Fruit fly (Drosophila melanogaster) whole organism, prepupa: ENCODE measurements around the gene Cyt-c-p.

Experiments used
- Blimp-1 ChIP-seq: fragments of 200-800 bp; sonication (Bioruptor generic); optimal IDR thresholded peaks from 3 replicates; lab custom pipeline; 2017; ENCODE audit warnings: missing biosample characterization, missing genetic modification characterization, mild to moderate bottlenecking, moderate library complexity, missing genetic modification reagents
- CG10631 ChIP-seq: fragments of 200-800 bp; sonication (Bioruptor generic); optimal IDR thresholded peaks from 2 replicates; lab custom pipeline; 2016; ENCODE audit warnings: missing biosample characterization, missing genetic modification characterization
- CG10669 ChIP-seq: fragments of 200-800 bp; sonication (Bioruptor generic); optimal IDR thresholded peaks from 3 replicates; lab custom pipeline; 2018; ENCODE audit warnings: missing biosample characterization, mild to moderate bottlenecking, missing genetic modification characterization, moderate library complexity
- CG11294 ChIP-seq: fragments of 200-800 bp; sonication (Bioruptor generic); IDR thresholded peaks from 2 replicates; pipeline ENCODE4 v1.3.6; 2022; ENCODE audit warnings: missing biosample characterization, missing genetic modification characterization
- CG11902 ChIP-seq: fragments of 200-800 bp; sonication (Bioruptor generic); optimal IDR thresholded peaks from 3 replicates; lab custom pipeline; 2016; ENCODE audit warnings: missing biosample characterization, missing genetic modification characterization
- CG15336 ChIP-seq: fragments of 200-800 bp; sonication (Bioruptor generic); IDR thresholded peaks from 2 replicates; pipeline ENCODE4 v1.3.6; 2022; ENCODE audit warnings: missing biosample characterization, missing genetic modification characterization
- CG3032 ChIP-seq: fragments of 200-800 bp; optimal IDR thresholded peaks from 2 replicates; lab custom pipeline; 2019; ENCODE audit warnings: missing biosample characterization, mild to moderate bottlenecking, missing genetic modification characterization, moderate library complexity
- CG32006 ChIP-seq: fragments of 200-800 bp; sonication (Bioruptor generic); optimal IDR thresholded peaks from 3 replicates; lab custom pipeline; 2017; ENCODE audit warnings: missing biosample characterization, mild to moderate bottlenecking, missing genetic modification characterization
- CG34406 ChIP-seq: fragments of 200-800 bp; sonication (Bioruptor generic); optimal IDR thresholded peaks from 3 replicates; lab custom pipeline; 2016; ENCODE audit warnings: missing biosample characterization, missing genetic modification characterization
- CG6163 ChIP-seq: fragments of 200-800 bp; sonication (Bioruptor generic); IDR thresholded peaks from 3 replicates; pipeline ENCODE4 v1.3.6; 2022; ENCODE audit warnings: missing biosample characterization, missing genetic modification characterization
- CG6276 ChIP-seq: fragments of 200-800 bp; sonication (Bioruptor generic); optimal IDR thresholded peaks from 2 replicates; lab custom pipeline; 2017; ENCODE audit warnings: missing biosample characterization, mild to moderate bottlenecking, missing genetic modification characterization
- CG6792 ChIP-seq: fragments of 200-800 bp; sonication (Bioruptor generic); optimal IDR thresholded peaks from 3 replicates; lab custom pipeline; 2016; ENCODE audit warnings: missing biosample characterization, missing genetic modification characterization
- CG6854 ChIP-seq: fragments of 200-800 bp; sonication (Bioruptor generic); optimal IDR thresholded peaks from 2 replicates; lab custom pipeline; 2017; ENCODE audit warnings: missing biosample characterization, mild to moderate bottlenecking, missing genetic modification characterization
- CG8119 ChIP-seq: fragments of 200-800 bp; sonication (Bioruptor generic); IDR thresholded peaks from 3 replicates; pipeline ENCODE4 v1.3.6; 2022; ENCODE audit warnings: missing biosample characterization, missing genetic modification characterization
- CG8319 ChIP-seq: fragments of 200-800 bp; sonication (Bioruptor generic); optimal IDR thresholded peaks from 3 replicates; lab custom pipeline; 2016; ENCODE audit warnings: missing biosample characterization, missing genetic modification characterization
- CG9139 ChIP-seq: fragments of 200-800 bp; sonication (Bioruptor generic); optimal IDR thresholded peaks from 3 replicates; lab custom pipeline; 2017; ENCODE audit warnings: missing biosample characterization, mild to moderate bottlenecking, missing genetic modification characterization
- Ets21C ChIP-seq: fragments of 200-800 bp; sonication (Bioruptor generic); optimal IDR thresholded peaks from 3 replicates; lab custom pipeline; 2016; ENCODE audit warnings: missing biosample characterization, missing genetic modification characterization
- Gug ChIP-seq: fragments of 200-800 bp; sonication (Bioruptor generic); IDR thresholded peaks from 2 replicates; pipeline ENCODE4 v1.3.6; 2022; ENCODE audit warnings: missing biosample characterization, missing genetic modification characterization
- Hr4 ChIP-seq: fragments of 200-800 bp; sonication (Bioruptor generic); optimal IDR thresholded peaks from 3 replicates; lab custom pipeline; 2016; ENCODE audit warnings: missing biosample characterization, missing genetic modification characterization
- Lpt ChIP-seq: fragments of 200-800 bp; sonication (Bioruptor generic); optimal IDR thresholded peaks from 3 replicates; lab custom pipeline; 2016; ENCODE audit warnings: missing biosample characterization, missing genetic modification characterization
- OdsH ChIP-seq: fragments of 200-800 bp; sonication (Bioruptor generic); optimal IDR thresholded peaks from 3 replicates; lab custom pipeline; 2016; ENCODE audit warnings: missing biosample characterization, missing genetic modification characterization
- Smox ChIP-seq: fragments of 200-800 bp; sonication (Bioruptor generic); optimal IDR thresholded peaks from 3 replicates; lab custom pipeline; 2016; ENCODE audit warnings: missing biosample characterization, missing genetic modification characterization
- achi ChIP-seq: fragments of 200-800 bp; sonication (Bioruptor generic); optimal IDR thresholded peaks from 3 replicates; lab custom pipeline; 2016; ENCODE audit warnings: missing biosample characterization, missing genetic modification characterization
- acj6 ChIP-seq: fragments of 200-800 bp; sonication (Bioruptor generic); optimal IDR thresholded peaks from 3 replicates; lab custom pipeline; 2016; ENCODE audit warnings: missing biosample characterization, missing genetic modification characterization
- dac ChIP-seq: fragments of 200-800 bp; sonication (Bioruptor generic); optimal IDR thresholded peaks from 2 replicates; lab custom pipeline; 2017; ENCODE audit warnings: missing biosample characterization, mild to moderate bottlenecking, missing genetic modification characterization
- eg ChIP-seq: fragments of 200-800 bp; sonication (Bioruptor generic); IDR thresholded peaks from 3 replicates; pipeline ENCODE4 v1.3.6; 2022; ENCODE audit warnings: missing biosample characterization, missing genetic modification characterization
- fd59A ChIP-seq: fragments of 200-800 bp; sonication (Bioruptor generic); optimal IDR thresholded peaks from 2 replicates; lab custom pipeline; 2017; ENCODE audit warnings: missing biosample characterization, mild to moderate bottlenecking, missing genetic modification characterization, missing genetic modification reagents
- lz ChIP-seq: fragments of 200-800 bp; sonication (Bioruptor generic); optimal IDR thresholded peaks from 3 replicates; lab custom pipeline; 2016; ENCODE audit warnings: missing biosample characterization, missing genetic modification characterization
- net ChIP-seq: fragments of 200-800 bp; sonication (Bioruptor generic); optimal IDR thresholded peaks from 3 replicates; lab custom pipeline; 2016; ENCODE audit warnings: missing biosample characterization, missing genetic modification characterization
- pdm3 ChIP-seq: fragments of 200-800 bp; sonication (Bioruptor generic); optimal IDR thresholded peaks from 3 replicates; lab custom pipeline; 2016; ENCODE audit warnings: missing biosample characterization, missing genetic modification characterization
- svp ChIP-seq: fragments of 200-800 bp; sonication (Bioruptor generic); peaks from one replicate; lab custom pipeline; 2016; ENCODE audit warnings: missing biosample characterization, missing genetic modification characterization
- topi ChIP-seq: fragments of 200-800 bp; sonication (Bioruptor generic); optimal IDR thresholded peaks from 3 replicates; lab custom pipeline; 2016; ENCODE audit warnings: missing biosample characterization, missing genetic modification characterization
- vri ChIP-seq: fragments of 200-800 bp; sonication (Bioruptor generic); optimal IDR thresholded peaks from 3 replicates; lab custom pipeline; 2016; ENCODE audit warnings: missing biosample characterization, mild to moderate bottlenecking, missing genetic modification characterization

Cyt-c-p gene

DNA sequence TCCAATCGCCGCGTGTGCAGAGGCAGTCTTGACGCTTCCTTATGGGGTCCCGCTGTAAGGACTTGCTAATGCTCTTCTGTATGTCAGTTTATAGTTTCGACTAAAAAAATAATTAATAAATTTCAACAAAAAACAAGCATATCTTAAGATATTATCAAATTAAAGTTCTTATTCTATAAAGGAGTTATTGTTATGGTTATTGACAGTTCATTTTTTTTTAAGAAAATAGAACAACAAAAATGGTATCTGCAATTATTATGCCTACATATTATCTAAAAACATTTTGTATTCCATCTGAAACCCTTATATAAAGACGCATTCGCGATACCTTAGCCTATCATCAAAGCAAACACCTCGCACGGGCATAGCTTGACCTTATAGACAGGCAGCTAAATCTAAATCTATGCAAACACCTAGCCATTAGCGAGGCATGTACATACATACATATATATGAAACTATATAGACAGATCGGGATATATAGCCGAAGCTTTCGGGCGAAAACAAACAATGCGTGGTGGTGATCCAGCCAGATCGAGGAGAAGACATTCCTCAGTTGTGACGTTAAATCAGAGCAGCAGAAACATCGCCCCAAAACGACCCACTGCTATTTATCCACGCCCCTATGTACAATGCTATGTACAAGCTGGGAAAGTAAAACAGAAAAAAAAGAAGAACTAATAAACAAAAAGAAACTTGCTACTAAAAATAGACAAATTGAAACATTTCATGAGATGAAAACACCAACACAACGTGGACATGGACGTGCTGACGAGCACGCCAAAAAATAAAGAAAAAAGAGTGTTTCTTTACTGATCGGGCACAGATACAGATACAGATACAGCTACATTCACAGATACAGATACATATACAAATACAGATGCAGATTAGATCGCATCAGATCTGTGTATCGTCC lies 41.0 kb downstream of the Cyt-c-p start, which contains the start of gene ppk17:
ppk17 (minus strand) TSS at position 51 of the 914 bp plus-strand sequence.
- no peak for TF ChIP-seq lz (GFP tag; lab: Kevin White, UChicago)
- no peak for TF ChIP-seq CG32006 (GFP tag; lab: Kevin White, UChicago)
- TF ChIP-seq CG8119 = peak; percentile 55
- TF ChIP-seq CG6276 (GFP tag; lab: Kevin White, UChicago) = peak; percentile 56
- peak; percentile 48; the same call in 1 of the 3 replicates for TF ChIP-seq CG6163 (GFP tag; lab: Robert Waterston, UW)
- TF ChIP-seq CG15336 (GFP tag; lab: Robert Waterston, UW) = peak; percentile 58
- TF ChIP-seq Gug = 0 out of 2 replicates have a peak, but pooled peaks have one; percentile 19
- no peak for TF ChIP-seq OdsH (GFP tag; lab: Kevin White, UChicago)
- no peak for TF ChIP-seq acj6 (GFP tag; lab: Kevin White, UChicago)
- peak; percentile 75; the same call in 2 of the 3 replicates for TF ChIP-seq eg (GFP tag; lab: Robert Waterston, UW)
- no peak for TF ChIP-seq CG8319
- TF ChIP-seq dac (GFP tag; lab: Kevin White, UChicago) = no peak

DNA sequence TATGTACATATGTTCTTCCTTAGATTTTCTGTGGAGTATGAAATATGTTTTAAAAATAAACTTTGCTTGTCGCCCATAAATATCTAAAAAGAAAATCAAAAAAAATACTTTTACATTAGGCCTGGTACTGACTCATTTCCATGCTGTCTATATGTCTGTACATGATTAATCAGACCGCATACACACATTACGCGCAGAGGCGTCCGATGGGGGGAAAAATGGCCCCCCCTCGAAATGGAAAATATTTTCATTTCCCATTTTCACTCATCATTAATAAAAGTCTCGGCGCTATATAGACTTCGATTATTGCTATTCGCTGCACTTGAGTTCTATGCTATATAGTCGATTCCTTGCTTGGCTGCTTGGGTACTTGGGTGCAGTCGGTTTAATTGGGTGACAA lies 42.2 kb downstream of the Cyt-c-p start:
- TF ChIP-seq Blimp-1 (GFP tag; lab: Kevin White, UChicago) (no peak), dac (GFP tag; lab: Kevin White, UChicago) (no peak), CG11294 (GFP tag; lab: Robert Waterston, UW) (no peak), CG3032 (tag; lab: Kevin White, UChicago) (no peak), OdsH (GFP tag; lab: Kevin White, UChicago) (no peak), CG6854 (GFP tag; lab: Kevin White, UChicago) (no peak), pdm3 (GFP tag; lab: Kevin White, UChicago) (no peak), vri (no peak), CG6792 (no peak), eg (GFP tag; lab: Robert Waterston, UW) (0 out of 3 replicates have a peak, but pooled peaks have one; percentile 12), Hr4 (no peak), CG34406 (no peak), svp (GFP tag; lab: Kevin White, UChicago) (peak; percentile 49), CG9139 (GFP tag; lab: Kevin White, UChicago) (no peak), Smox (no peak)

DNA sequence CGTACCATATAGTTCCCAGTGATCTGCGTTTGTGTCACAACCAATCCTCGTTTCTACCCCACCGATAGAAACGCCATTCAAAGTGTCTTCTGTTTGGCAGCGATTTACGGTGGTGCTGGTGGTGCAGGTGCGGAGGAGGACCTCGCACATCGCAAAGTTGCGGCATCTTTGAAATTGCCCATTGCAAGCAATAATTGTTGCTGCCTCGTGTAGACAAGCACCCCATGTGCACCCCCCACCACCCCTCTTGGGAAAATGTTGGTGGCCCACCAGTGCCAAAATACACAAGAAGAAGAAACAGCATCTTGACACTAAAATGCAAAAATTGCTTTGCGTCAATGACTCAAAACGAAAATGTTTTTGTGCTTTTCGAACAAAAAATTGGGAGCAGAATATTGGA lies 44.7 kb downstream of the Cyt-c-p start:
- TF ChIP-seq CG6163 (GFP tag; lab: Robert Waterston, UW) = no peak
- TF ChIP-seq Ets21C (GFP tag; lab: Kevin White, UChicago) = no peak
- no peak for TF ChIP-seq fd59A
- no peak for TF ChIP-seq achi
- no peak for TF ChIP-seq vri
- TF ChIP-seq Gug = no peak
- TF ChIP-seq CG6854 (GFP tag; lab: Kevin White, UChicago) = no peak
- TF ChIP-seq net (GFP tag; lab: Kevin White, UChicago) = no peak
- no peak for TF ChIP-seq dac (GFP tag; lab: Kevin White, UChicago)
- TF ChIP-seq CG32006 (GFP tag; lab: Kevin White, UChicago) = no peak
- no peak for TF ChIP-seq topi (GFP tag; lab: Kevin White, UChicago)
- no peak for TF ChIP-seq CG10631 (GFP tag; lab: Kevin White, UChicago)
- TF ChIP-seq CG10669 (GFP tag; lab: Kevin White, UChicago) = no peak
- no peak for TF ChIP-seq CG8119

DNA sequence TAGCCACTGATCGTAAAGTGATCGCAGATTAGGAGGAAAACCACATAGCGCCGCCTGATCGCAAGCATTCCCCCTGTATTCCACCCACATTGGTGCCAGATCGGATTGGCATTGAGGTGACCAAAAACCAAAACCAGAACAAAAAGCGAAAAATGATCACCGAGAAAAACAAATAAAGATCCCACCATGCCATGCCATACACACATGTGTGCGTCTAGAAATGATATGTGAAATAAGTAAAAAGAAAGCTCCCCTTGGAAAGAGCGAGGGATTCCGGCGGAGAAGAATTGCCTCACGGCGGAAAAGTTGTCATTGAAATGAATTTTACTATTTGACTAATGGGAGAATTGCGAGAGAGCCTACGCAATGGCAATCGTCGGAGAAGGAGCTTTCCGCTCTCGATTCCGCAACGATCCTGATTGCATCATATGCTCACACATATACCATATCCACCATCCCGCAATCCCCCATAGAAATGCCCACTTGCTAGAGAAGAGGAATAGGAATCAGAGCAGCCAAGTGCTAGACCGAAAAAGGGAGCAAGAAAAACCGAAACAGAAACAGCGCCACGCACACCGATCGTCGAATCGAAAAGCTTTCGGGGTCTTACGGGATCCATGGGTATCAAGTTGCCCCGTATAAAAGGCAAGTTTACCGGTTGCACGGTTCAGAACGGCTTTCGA lies 46.5 kb downstream of the Cyt-c-p start, which contains the start of gene Mhc:
Mhc (plus strand) TSS at position 497 of the 683 bp plus-strand sequence.
- TF ChIP-seq Gug = no peak
- no peak for TF ChIP-seq eg (GFP tag; lab: Robert Waterston, UW)
- TF ChIP-seq achi = no peak
- TF ChIP-seq dac (GFP tag; lab: Kevin White, UChicago) = no peak
- TF ChIP-seq svp (GFP tag; lab: Kevin White, UChicago) = no peak
- TF ChIP-seq CG6854 (GFP tag; lab: Kevin White, UChicago) = no peak
- no peak for TF ChIP-seq CG6276 (GFP tag; lab: Kevin White, UChicago)
- no peak for TF ChIP-seq fd59A
- no peak for TF ChIP-seq Lpt (GFP tag; lab: Kevin White, UChicago)
- TF ChIP-seq CG6792 = no peak
- TF ChIP-seq CG11902 (GFP tag; lab: Kevin White, UChicago) = no peak
- TF ChIP-seq CG9139 (GFP tag; lab: Kevin White, UChicago) = no peak
